Worm (Caenorhabditis elegans) whole organism, late embryonic: ENCODE results near the gene mdt-30.

ENCODE experiments used
- C08G9.2 ChIP-seq: sonication (generic microtip); optimal IDR thresholded peaks from 2 replicates; lab custom pipeline; 2016; ENCODE audit warnings: mild to moderate bottlenecking, missing genetic modification characterization, moderate library complexity, missing compliant biosample characterization
- C38D4.7 ChIP-seq: fragments of 200-800 bp; sonication (Bioruptor generic); optimal IDR thresholded peaks from 2 replicates; lab custom pipeline; 2018; ENCODE audit warnings: mild to moderate bottlenecking, missing genetic modification characterization, moderate library complexity, missing compliant biosample characterization
- F13H6.1 ChIP-seq: sonication (generic microtip); optimal IDR thresholded peaks from 2 replicates; lab custom pipeline; 2016; ENCODE audit warnings: missing genetic modification characterization, missing compliant biosample characterization
- K02D7.2 ChIP-seq: sonication (generic microtip); optimal IDR thresholded peaks from 2 replicates; lab custom pipeline; 2017; ENCODE audit warnings: mild to moderate bottlenecking, missing genetic modification characterization, missing compliant biosample characterization
- K09A11.1 ChIP-seq: sonication (generic microtip); optimal IDR thresholded peaks from 2 replicates; lab custom pipeline; 2017; ENCODE audit warnings: antibody characterized with exemption, mild to moderate bottlenecking, missing genetic modification characterization, missing compliant biosample characterization; ENCODE audit not compliant: insufficient read depth
- T23F11.4 ChIP-seq: fragments of 200-800 bp; sonication (Bioruptor generic); optimal IDR thresholded peaks from 2 replicates; lab custom pipeline; 2018; ENCODE audit warnings: mild to moderate bottlenecking, missing genetic modification characterization, missing compliant biosample characterization
- ceh-18 ChIP-seq: sonication (generic microtip); optimal IDR thresholded peaks from 2 replicates; lab custom pipeline; 2016; ENCODE audit warnings: missing genetic modification characterization, missing compliant biosample characterization
- ceh-2 ChIP-seq: sonication (generic microtip); optimal IDR thresholded peaks from 2 replicates; lab custom pipeline; 2016; ENCODE audit warnings: missing genotype, missing genetic modification characterization, missing compliant biosample characterization
- ceh-22 ChIP-seq: sonication (generic microtip); optimal IDR thresholded peaks from 2 replicates; lab custom pipeline; 2017; ENCODE audit warnings: missing biosample characterization, missing genetic modification characterization
- ceh-24 ChIP-seq: sonication (generic microtip); optimal IDR thresholded peaks from 2 replicates; lab custom pipeline; 2016; ENCODE audit warnings: mild to moderate bottlenecking, missing genetic modification characterization, missing compliant biosample characterization
- ceh-30 ChIP-seq: fragments of 150-350 bp; optimal IDR thresholded peaks from 2 replicates; lab custom pipeline; 2014; ENCODE audit warnings: missing biosample characterization, missing genetic modification characterization
- ceh-31 ChIP-seq: sonication (generic microtip); optimal IDR thresholded peaks from 2 replicates; lab custom pipeline; 2016; ENCODE audit warnings: missing genetic modification characterization, missing compliant biosample characterization
- ceh-45 ChIP-seq: fragments of 200-800 bp; sonication (Bioruptor generic); IDR thresholded peaks from 2 replicates; pipeline ENCODE4 v1.3.6; 2022; ENCODE audit warnings: missing genetic modification reagents, missing genetic modification characterization, missing compliant biosample characterization
- ceh-48 ChIP-seq: sonication (generic microtip); optimal IDR thresholded peaks from 2 replicates; lab custom pipeline; 2016; ENCODE audit warnings: missing genetic modification characterization, inconsistent platforms, missing compliant biosample characterization
- ceh-6 ChIP-seq: fragments of 200-800 bp; sonication (Bioruptor generic); optimal IDR thresholded peaks from 2 replicates; lab custom pipeline; 2018; ENCODE audit warnings: mild to moderate bottlenecking, missing genetic modification characterization, missing compliant biosample characterization
- ceh-9 ChIP-seq: sonication (generic microtip); optimal IDR thresholded peaks from 2 replicates; lab custom pipeline; 2016; ENCODE audit warnings: mild to moderate bottlenecking, missing genetic modification characterization, inconsistent platforms, missing compliant biosample characterization
- dmd-4 ChIP-seq: sonication (generic microtip); optimal IDR thresholded peaks from 2 replicates; lab custom pipeline; 2016; ENCODE audit warnings: borderline replicate concordance, missing genetic modification characterization, missing compliant biosample characterization
- elt-2 ChIP-seq: sonication (generic microtip); optimal IDR thresholded peaks from 2 replicates; lab custom pipeline; 2016; ENCODE audit warnings: missing genetic modification reagents, missing genetic modification characterization, missing compliant biosample characterization
- ets-4 ChIP-seq: sonication (generic microtip); optimal IDR thresholded peaks from 2 replicates; lab custom pipeline; 2016; ENCODE audit warnings: missing genetic modification characterization, missing compliant biosample characterization
- eyg-1 ChIP-seq: sonication (generic microtip); optimal IDR thresholded peaks from 2 replicates; lab custom pipeline; 2016; ENCODE audit warnings: missing genotype, missing genetic modification characterization, missing compliant biosample characterization
- fkh-6 ChIP-seq: sonication (generic microtip); optimal IDR thresholded peaks from 2 replicates; lab custom pipeline; 2016; ENCODE audit warnings: missing genetic modification characterization, missing compliant biosample characterization
- gmeb-2 ChIP-seq: sonication (generic microtip); optimal IDR thresholded peaks from 2 replicates; lab custom pipeline; 2016; ENCODE audit warnings: missing genetic modification characterization, inconsistent platforms, missing compliant biosample characterization
- hlh-15 ChIP-seq: sonication (generic microtip); optimal IDR thresholded peaks from 2 replicates; lab custom pipeline; 2016; ENCODE audit warnings: missing genetic modification characterization, missing compliant biosample characterization
- hlh-30 ChIP-seq: sonication (generic microtip); optimal IDR thresholded peaks from 2 replicates; lab custom pipeline; 2017; ENCODE audit warnings: antibody characterized with exemption, missing genetic modification characterization, missing compliant biosample characterization; ENCODE audit not compliant: insufficient read depth
- hlh-8 ChIP-seq: sonication (generic microtip); optimal IDR thresholded peaks from 2 replicates; lab custom pipeline; 2016; ENCODE audit warnings: missing genotype, missing genetic modification characterization, missing compliant biosample characterization
- lim-6 ChIP-seq: sonication (generic microtip); optimal IDR thresholded peaks from 2 replicates; lab custom pipeline; 2016; ENCODE audit warnings: missing genetic modification characterization, missing compliant biosample characterization
- lin-11 ChIP-seq: fragments of 200-800 bp; sonication (Bioruptor generic); optimal IDR thresholded peaks from 2 replicates; lab custom pipeline; 2018; ENCODE audit warnings: mild to moderate bottlenecking, missing genetic modification characterization, missing compliant biosample characterization
- madf-2 ChIP-seq: sonication (generic microtip); optimal IDR thresholded peaks from 2 replicates; lab custom pipeline; 2017; ENCODE audit warnings: missing genetic modification characterization, missing compliant biosample characterization
- nfya-1 ChIP-seq: sonication (generic microtip); optimal IDR thresholded peaks from 2 replicates; lab custom pipeline; 2017; ENCODE audit warnings: missing genetic modification characterization, mild to moderate bottlenecking, missing compliant biosample characterization, antibody characterized with exemption, moderate library complexity
- nhr-11 ChIP-seq: fragments of 150-350 bp; optimal IDR thresholded peaks from 2 replicates; lab custom pipeline; 2014; ENCODE audit warnings: missing biosample characterization, missing genetic modification characterization
- nhr-232 ChIP-seq: sonication (generic microtip); optimal IDR thresholded peaks from 2 replicates; lab custom pipeline; 2016; ENCODE audit warnings: missing genetic modification characterization, missing compliant biosample characterization
- npax-4 ChIP-seq: sonication (generic microtip); optimal IDR thresholded peaks from 2 replicates; lab custom pipeline; 2016; ENCODE audit warnings: missing genetic modification characterization, missing compliant biosample characterization
- odd-2 ChIP-seq: sonication (generic microtip); optimal IDR thresholded peaks from 2 replicates; lab custom pipeline; 2017; ENCODE audit warnings: antibody characterized with exemption, mild to moderate bottlenecking, missing genetic modification characterization, missing compliant biosample characterization
- pat-9 ChIP-seq: fragments of 200-800 bp; sonication (Bioruptor generic); optimal IDR thresholded peaks from 2 replicates; lab custom pipeline; 2018; ENCODE audit warnings: mild to moderate bottlenecking, missing genetic modification characterization, moderate library complexity, missing compliant biosample characterization
- pax-1 ChIP-seq: fragments of 150-350 bp; optimal IDR thresholded peaks from 2 replicates; lab custom pipeline; 2014; ENCODE audit warnings: missing biosample characterization, missing genetic modification characterization
- pha-2 ChIP-seq: sonication (generic microtip); optimal IDR thresholded peaks from 2 replicates; lab custom pipeline; 2017; ENCODE audit warnings: mild to moderate bottlenecking, missing genetic modification characterization, missing compliant biosample characterization
- pqm-1 ChIP-seq: sonication (generic microtip); optimal IDR thresholded peaks from 2 replicates; lab custom pipeline; 2016; ENCODE audit warnings: missing genetic modification characterization, missing compliant biosample characterization
- pros-1 ChIP-seq: fragments of 150-350 bp; optimal IDR thresholded peaks from 2 replicates; lab custom pipeline; 2014; ENCODE audit warnings: missing biosample characterization, missing genetic modification reagents, missing genetic modification characterization
- sox-2 ChIP-seq: fragments of 200-800 bp; sonication (Bioruptor generic); IDR thresholded peaks from 2 replicates; pipeline ENCODE4 v1.3.6; 2022; ENCODE audit warnings: missing genetic modification reagents, missing genetic modification characterization, missing compliant biosample characterization
- syd-9 ChIP-seq: sonication (generic microtip); optimal IDR thresholded peaks from 2 replicates; lab custom pipeline; 2016; ENCODE audit warnings: mild to moderate bottlenecking, missing genetic modification characterization, moderate library complexity, missing compliant biosample characterization
- tbx-2 ChIP-seq: sonication (generic microtip); optimal IDR thresholded peaks from 2 replicates; lab custom pipeline; 2016; ENCODE audit warnings: missing genetic modification characterization, missing compliant biosample characterization
- ttx-3 ChIP-seq: sonication (generic microtip); optimal IDR thresholded peaks from 2 replicates; lab custom pipeline; 2016; ENCODE audit warnings: missing genetic modification reagents, missing genetic modification characterization, missing compliant biosample characterization
- unc-55 ChIP-seq: sonication (generic microtip); optimal IDR thresholded peaks from 2 replicates; lab custom pipeline; 2017; ENCODE audit warnings: missing biosample characterization, missing genetic modification reagents, missing genetic modification characterization
- zip-5 ChIP-seq: sonication (generic microtip); optimal IDR thresholded peaks from 2 replicates; lab custom pipeline; 2016; ENCODE audit warnings: missing genetic modification characterization, missing compliant biosample characterization
- ztf-16 ChIP-seq: sonication (generic microtip); optimal IDR thresholded peaks from 2 replicates; lab custom pipeline; 2017; ENCODE audit warnings: missing genetic modification characterization, missing compliant biosample characterization

The mdt-30 gene

DNA sequence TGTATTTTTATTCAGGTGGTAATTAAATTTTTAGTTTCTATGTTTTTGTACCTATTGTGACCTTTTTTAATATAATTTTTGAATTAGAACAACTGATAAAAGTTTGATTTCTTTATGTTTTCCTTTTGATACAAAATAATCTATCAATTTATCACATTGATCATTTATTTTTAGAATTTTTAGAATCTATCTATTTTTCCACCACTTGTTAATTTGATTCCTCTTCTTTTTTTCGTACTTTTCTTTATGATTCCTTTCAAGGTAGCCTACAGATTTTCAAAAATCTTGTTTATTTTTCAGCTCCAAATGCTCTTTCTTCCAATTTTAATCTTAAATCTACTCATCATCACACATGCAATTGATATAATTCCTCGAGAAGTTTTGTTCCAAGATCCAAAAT lies 10.1 kb upstream of the mdt-30 start, which contains the start of gene dpf-6:
TSS of gene dpf-6 (plus strand) at position 301 of the 400 bp plus-strand sequence.
- no peak for TF ChIP-seq ceh-30
- TF ChIP-seq ztf-16 (tag; lab: Kevin White, UChicago) = no peak
- no peak for TF ChIP-seq nfya-1 (tag; lab: Kevin White, UChicago)
- no peak for TF ChIP-seq ceh-18 (tag; lab: Kevin White, UChicago)
- TF ChIP-seq odd-2 (tag; lab: Kevin White, UChicago) = no peak
- TF ChIP-seq hlh-8 (tag; lab: Kevin White, UChicago) = no peak
- no peak for TF ChIP-seq K09A11.1
- TF ChIP-seq pha-2 (tag; lab: Kevin White, UChicago) = no peak
- TF ChIP-seq unc-55 (GFP tag; lab: Kevin White, UChicago) = no peak
- TF ChIP-seq syd-9 (tag; lab: Kevin White, UChicago) = no peak
- TF ChIP-seq madf-2 = no peak
- TF ChIP-seq ceh-48 = no peak
- TF ChIP-seq sox-2 (GFP tag; lab: Robert Waterston, UW) = no peak
- TF ChIP-seq pros-1 (tag; lab: Kevin White, UChicago) = no peak
- no peak for TF ChIP-seq zip-5 (tag; lab: Kevin White, UChicago)
- no peak for TF ChIP-seq ceh-6 (GFP tag; lab: Kevin White, UChicago)
- no peak for TF ChIP-seq T23F11.4 (GFP tag; lab: Kevin White, UChicago)
- no peak for TF ChIP-seq nhr-11 (tag; lab: Kevin White, UChicago)

DNA sequence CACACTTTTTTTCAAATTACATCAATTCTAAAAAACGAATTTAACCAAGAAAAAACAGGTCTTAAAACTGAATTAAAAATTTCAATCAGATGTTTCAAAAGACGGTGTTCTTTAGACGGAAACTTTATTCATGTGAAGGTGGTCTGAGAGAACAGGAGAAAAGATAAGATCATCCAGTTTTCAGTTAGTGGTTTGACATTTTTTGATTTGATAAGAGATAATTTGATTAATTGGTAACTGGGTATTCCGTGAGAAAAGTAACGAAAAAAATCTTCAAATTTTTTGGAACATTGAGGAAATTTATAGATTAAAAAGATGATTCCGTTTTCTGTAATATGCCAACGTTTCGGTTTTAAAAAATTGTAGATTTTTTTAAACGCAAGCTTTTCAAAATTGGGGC lies 8.7 kb upstream of the mdt-30 start:
- TF ChIP-seq ceh-31 (no peak), dmd-4 (tag; lab: Kevin White, UChicago) (no peak), tbx-2 (tag; lab: Kevin White, UChicago) (no peak), lim-6 (no peak), hlh-15 (tag; lab: Kevin White, UChicago) (no peak), pqm-1 (no peak), K02D7.2 (tag; lab: Kevin White, UChicago) (no peak), pat-9 (no peak), fkh-6 (tag; lab: Kevin White, UChicago) (no peak), madf-2 (no peak), ceh-30 (no peak), C08G9.2 (tag; lab: Kevin White, UChicago) (no peak), ceh-24 (tag; lab: Kevin White, UChicago) (no peak)

DNA sequence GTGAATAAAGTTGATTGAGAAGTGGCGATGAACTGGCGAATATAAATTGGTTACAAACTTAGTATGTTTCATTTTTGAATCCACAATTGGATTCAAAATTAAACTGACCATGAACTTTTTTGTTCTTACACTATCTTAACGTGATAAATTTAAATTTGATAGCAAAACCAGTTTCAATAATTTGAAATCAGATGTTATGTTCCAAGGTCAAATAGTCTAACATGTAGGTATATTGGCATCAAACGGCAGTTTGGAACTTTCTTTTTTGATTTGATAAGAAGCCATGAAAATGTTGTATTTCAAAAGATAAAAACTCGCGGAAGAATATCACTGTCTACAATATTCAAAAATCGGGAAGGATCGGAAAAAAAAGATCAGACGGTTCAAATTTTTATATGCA lies 8.2 kb upstream of the mdt-30 start:
- TF ChIP-seq C08G9.2 (tag; lab: Kevin White, UChicago) (no peak), hlh-15 (tag; lab: Kevin White, UChicago) (no peak), lin-11 (no peak), ceh-2 (no peak), npax-4 (tag; lab: Kevin White, UChicago) (no peak), eyg-1 (tag; lab: Kevin White, UChicago) (no peak), pax-1 (tag; lab: Kevin White, UChicago) (no peak), C38D4.7 (GFP tag; lab: Kevin White, UChicago) (no peak), nfya-1 (tag; lab: Kevin White, UChicago) (no peak), nhr-232 (tag; lab: Kevin White, UChicago) (no peak), ceh-9 (tag; lab: Kevin White, UChicago) (no peak)

DNA sequence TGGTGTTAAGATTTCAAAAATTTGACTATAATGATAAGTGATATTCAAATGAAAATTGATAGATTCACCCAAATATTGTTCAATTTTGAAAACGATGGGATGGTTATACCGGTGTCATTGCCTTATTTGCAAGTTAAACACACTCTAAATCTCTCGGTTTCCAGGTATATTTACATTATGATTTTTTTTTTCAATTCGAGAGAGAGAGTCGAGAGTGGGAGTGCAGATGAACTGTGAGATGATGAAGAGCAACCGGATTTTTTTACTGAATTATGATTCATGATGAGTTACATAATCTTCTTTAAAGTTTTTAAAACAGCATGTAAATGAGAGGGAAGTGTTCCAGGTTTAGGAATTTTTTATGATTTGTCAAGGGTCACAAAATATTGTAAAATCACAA lies 5.7 kb upstream of the mdt-30 start, which contains the start of gene F44B9.10:
TSS of gene F44B9.10 (minus strand) at position 101 of the 400 bp plus-strand sequence.
- no peak for TF ChIP-seq lim-6
- no peak for TF ChIP-seq hlh-8 (tag; lab: Kevin White, UChicago)
- TF ChIP-seq syd-9 (tag; lab: Kevin White, UChicago) = no peak
- no peak for TF ChIP-seq ceh-22
- TF ChIP-seq nhr-11 (tag; lab: Kevin White, UChicago) = no peak
- TF ChIP-seq hlh-30 = no peak
- TF ChIP-seq ttx-3 (tag; lab: Kevin White, UChicago) = no peak
- no peak for TF ChIP-seq ets-4 (tag; lab: Kevin White, UChicago)
- TF ChIP-seq elt-2 (tag; lab: Kevin White, UChicago) = no peak
- TF ChIP-seq gmeb-2 (tag; lab: Kevin White, UChicago) = no peak
- no peak for TF ChIP-seq ceh-6 (GFP tag; lab: Kevin White, UChicago)
- no peak for TF ChIP-seq ceh-45 (GFP tag; lab: Robert Waterston, UW)
- TF ChIP-seq F13H6.1 (tag; lab: Kevin White, UChicago) = no peak
